Fruit fly (Drosophila melanogaster): ENCODE data around the gene CG14111.

CG14111 gene

dm6 chr3L:13412200-13412885 is 34.6 kb downstream of the CG14111 start, which contains the start of the genes CG10222 and flr (continued):
- TF ChIP-seq svp (GFP tag) (peak; percentile 41), CG3032 (tag; optimal IDR thresholded peaks at IDR 0.05) (no peak), CG8119 (GFP tag; IDR thresholded peaks at IDR 0.05) (no peak), cyc (GFP tag; optimal IDR thresholded peaks at IDR 0.05) (peak; percentile 29), Eip93F (GFP tag; optimal IDR thresholded peaks at IDR 0.05) (no peak), CG4318 (GFP tag; optimal IDR thresholded peaks at IDR 0.05) (no peak), achi (GFP tag; optimal IDR thresholded peaks at IDR 0.05) (no peak), CG6854 (GFP tag; optimal IDR thresholded peaks at IDR 0.05) (no peak), fd85E (GFP tag; optimal IDR thresholded peaks at IDR 0.05) (no peak), spab (GFP tag; optimal IDR thresholded peaks at IDR 0.05) (no peak), CG11294 (GFP tag; IDR thresholded peaks at IDR 0.05) (no peak), Sox14 (GFP tag; optimal IDR thresholded peaks at IDR 0.05) (peak; percentile 36), CG15336 (GFP tag; IDR thresholded peaks at IDR 0.05) (no peak), Eip75B (GFP tag; optimal IDR thresholded peaks at IDR 0.05) (no peak), eg (GFP tag; IDR thresholded peaks at IDR 0.05) (0 out of 3 replicates have a peak, but pooled peaks have one; percentile 15), dsx (GFP tag; optimal IDR thresholded peaks at IDR 0.05; ENCODE audit: poor library complexity, severe bottlenecking) (no peak), lz (GFP tag; optimal IDR thresholded peaks at IDR 0.05) (peak; percentile 22), CG7368 (GFP tag; optimal IDR thresholded peaks at IDR 0.05) (peak; percentile 3), CG1621 (tag; optimal IDR thresholded peaks at IDR 0.05) (no peak), esn (GFP tag; optimal IDR thresholded peaks at IDR 0.05) (no peak), topi (GFP tag; optimal IDR thresholded peaks at IDR 0.05) (no peak), vri (GFP tag; optimal IDR thresholded peaks at IDR 0.05) (no peak), Eip78C (GFP tag) (no peak), CG6792 (GFP tag; optimal IDR thresholded peaks at IDR 0.05) (no peak), CG32006 (GFP tag; optimal IDR thresholded peaks at IDR 0.05) (no peak), fd59A (GFP tag; optimal IDR thresholded peaks at IDR 0.05) (no peak), salr (GFP tag; optimal IDR thresholded peaks at IDR 0.05) (no peak)

dm6 chr3L:13412886-13413224 is 35.1 kb downstream of the CG14111 start:
- peak; percentile 42 for TF ChIP-seq svp (GFP tag)
- TF ChIP-seq CG6276 (GFP tag; optimal IDR thresholded peaks at IDR 0.05) = no peak
- TF ChIP-seq topi (GFP tag; optimal IDR thresholded peaks at IDR 0.05) = no peak
- peak; percentile 43 for TF ChIP-seq CG1621 (tag; optimal IDR thresholded peaks at IDR 0.05)
- TF ChIP-seq lz (GFP tag; optimal IDR thresholded peaks at IDR 0.05) = no peak

- TF ChIP-seq svp (GFP tag) = no peak
- TF ChIP-seq CG8319 (GFP tag; optimal IDR thresholded peaks at IDR 0.05) = no peak
- no peak for TF ChIP-seq CG16779 (tag; optimal IDR thresholded peaks at IDR 0.05)
- no peak for TF ChIP-seq achi (GFP tag; optimal IDR thresholded peaks at IDR 0.05)
- no peak for TF ChIP-seq Hr38 (GFP tag; optimal IDR thresholded peaks at IDR 0.05)
- TF ChIP-seq esn (GFP tag; optimal IDR thresholded peaks at IDR 0.05) = no peak
- TF ChIP-seq Sox14 (GFP tag; optimal IDR thresholded peaks at IDR 0.05) = no peak
- TF ChIP-seq CG15336 (GFP tag; IDR thresholded peaks at IDR 0.05) = no peak
- TF ChIP-seq Smox (GFP tag; optimal IDR thresholded peaks at IDR 0.05) = no peak
- no peak for TF ChIP-seq Blimp-1 (GFP tag; optimal IDR thresholded peaks at IDR 0.05)
- TF ChIP-seq dsx (GFP tag; optimal IDR thresholded peaks at IDR 0.05; ENCODE audit: poor library complexity, severe bottlenecking) = no peak
These were observed 42.5 kb downstream of the CG14111 start for dm6 chr3L:13420212-13420611.

- no peak for TF ChIP-seq achi (GFP tag; optimal IDR thresholded peaks at IDR 0.05)
- no peak for TF ChIP-seq CG32006 (GFP tag; optimal IDR thresholded peaks at IDR 0.05)
- no peak for TF ChIP-seq CG34406 (GFP tag; optimal IDR thresholded peaks at IDR 0.05)
- no peak for TF ChIP-seq Gug (GFP tag; IDR thresholded peaks at IDR 0.05)
These were observed 44.6 kb downstream of the CG14111 start, which contains the start of gene CG32121 for dm6 chr3L:13422286-13422787. Gene CG32121 (minus strand): TSS chr3L:13422336.

All from whole organism, prepupa.